Fruit fly (Drosophila melanogaster): ENCODE data around the gene CG42542.

Gene CG42542

dm6 chr3R:15243452-15243851 is 47.1 kb downstream of the CG42542 start:
- TF ChIP-seq h (optimal IDR thresholded peaks at IDR 0.05) (no peak), Sin3A (optimal IDR thresholded peaks at IDR 0.05) (no peak), ttk (optimal IDR thresholded peaks at IDR 0.05) (no peak), insv (optimal IDR thresholded peaks at IDR 0.05) (no peak), Myc (optimal IDR thresholded peaks at IDR 0.05) (no peak), psq (optimal IDR thresholded peaks at IDR 0.05) (no peak)

dm6 chr3R:15246601-15247000 is 50.2 kb downstream of the CG42542 start:
- no peak for TF ChIP-seq Myc (optimal IDR thresholded peaks at IDR 0.05)
- no peak for TF ChIP-seq ttk (optimal IDR thresholded peaks at IDR 0.05)

dm6 chr3R:15249037-15249436 is 52.6 kb downstream of the CG42542 start, which contains the start of gene Amt:
Amt (minus strand) TSS chr3R:15249137.
- TF ChIP-seq h (optimal IDR thresholded peaks at IDR 0.05), result no peak
- no peak for TF ChIP-seq psq (optimal IDR thresholded peaks at IDR 0.05)
- no peak for TF ChIP-seq Sin3A (optimal IDR thresholded peaks at IDR 0.05)
- no peak for TF ChIP-seq ttk (optimal IDR thresholded peaks at IDR 0.05)
- no peak for TF ChIP-seq insv (optimal IDR thresholded peaks at IDR 0.05)
- TF ChIP-seq Myc (optimal IDR thresholded peaks at IDR 0.05), result no peak

dm6 chr3R:15249735-15250134 is 53.3 kb downstream of the CG42542 start, which contains the start of gene CG42404:
CG42404 (plus strand) TSS chr3R:15250094.
- TF ChIP-seq ttk (optimal IDR thresholded peaks at IDR 0.05), result no peak
- no peak for TF ChIP-seq Sin3A (optimal IDR thresholded peaks at IDR 0.05)
- TF ChIP-seq Myc (optimal IDR thresholded peaks at IDR 0.05), result no peak
- TF ChIP-seq insv (optimal IDR thresholded peaks at IDR 0.05), result no peak
- TF ChIP-seq h (optimal IDR thresholded peaks at IDR 0.05), result no peak
- TF ChIP-seq psq (optimal IDR thresholded peaks at IDR 0.05), result no peak

- TF ChIP-seq h (optimal IDR thresholded peaks at IDR 0.05) (no peak), ttk (optimal IDR thresholded peaks at IDR 0.05) (no peak), insv (optimal IDR thresholded peaks at IDR 0.05) (no peak), Sin3A (optimal IDR thresholded peaks at IDR 0.05) (no peak), psq (optimal IDR thresholded peaks at IDR 0.05) (no peak), Myc (optimal IDR thresholded peaks at IDR 0.05) (no peak)
Observed at dm6 chr3R:15250454-15250853, 54.1 kb downstream of the CG42542 start.
